Fruit fly (Drosophila melanogaster) Kc167 (cell line): Measurements from ENCODE around the gene Naxd.

Source experiments
- psq ChIP-seq: fragments of >200 bp; optimal IDR thresholded peaks from 2 replicates; lab custom pipeline; 2017; ENCODE audit warnings: missing external identifiers
- ttk ChIP-seq: sonication (Bioruptor generic); optimal IDR thresholded peaks from 2 replicates; lab custom pipeline; 2017; ENCODE audit warnings: missing external identifiers

- TF ChIP-seq ttk (no peak), psq (lab: Kevin White, UChicago) (no peak)
These were observed 35.1 kb upstream of the Naxd start for dm6 chr3L:19132586-19132985.
